Fruit fly (Drosophila melanogaster) whole organism, embryonic: Measurements from ENCODE around the gene CG8281.

Experiments used
- Adf1 ChIP-seq: fragments of 200-800 bp; sonication (Bioruptor generic); IDR thresholded peaks from 2 replicates; pipeline ENCODE4 v1.3.6; 2022; ENCODE audit warnings: missing biosample characterization, missing genetic modification characterization
- Atf-2 ChIP-seq: fragments of 200-800 bp; sonication (Bioruptor generic); optimal IDR thresholded peaks from 2 replicates; lab custom pipeline; 2016; ENCODE audit warnings: missing biosample characterization, missing genetic modification characterization
- BtbVII ChIP-seq: fragments of 200-800 bp; sonication (Bioruptor generic); optimal IDR thresholded peaks from 3 replicates; lab custom pipeline; 2017; ENCODE audit warnings: missing biosample characterization, mild to moderate bottlenecking, missing genetic modification characterization
- CG10979 ChIP-seq: fragments of 200-800 bp; sonication (Bioruptor generic); optimal IDR thresholded peaks from 2 replicates; lab custom pipeline; 2018; ENCODE audit warnings: missing biosample characterization, mild to moderate bottlenecking, missing genetic modification characterization, moderate library complexity
- CG16863 ChIP-seq: fragments of 200-800 bp; sonication (Bioruptor generic); optimal IDR thresholded peaks from 3 replicates; lab custom pipeline; 2016; ENCODE audit warnings: missing biosample characterization, missing genetic modification characterization
- CG18262 ChIP-seq: fragments of 200-800 bp; optimal IDR thresholded peaks from 3 replicates; lab custom pipeline; 2019; ENCODE audit warnings: missing biosample characterization, mild to moderate bottlenecking, missing genetic modification characterization, moderate library complexity
- CG2875 ChIP-seq: fragments of 200-800 bp; sonication (Bioruptor generic); optimal IDR thresholded peaks from 2 replicates; lab custom pipeline; 2017; ENCODE audit warnings: missing biosample characterization, mild to moderate bottlenecking, missing genetic modification characterization, missing genetic modification reagents
- CG3281 ChIP-seq: fragments of 200-800 bp; sonication (Bioruptor generic); optimal IDR thresholded peaks from 3 replicates; lab custom pipeline; 2017; ENCODE audit warnings: missing biosample characterization, mild to moderate bottlenecking, missing genetic modification characterization
- CG33213 ChIP-seq: fragments of 200-800 bp; sonication (Bioruptor generic); optimal IDR thresholded peaks from 3 replicates; lab custom pipeline; 2016; ENCODE audit warnings: missing biosample characterization, missing genetic modification characterization
- CG3838 ChIP-seq: fragments of 200-800 bp; sonication (Bioruptor generic); optimal IDR thresholded peaks from 3 replicates; lab custom pipeline; 2016; ENCODE audit warnings: missing biosample characterization, missing genetic modification characterization
- CG42726 ChIP-seq: fragments of 200-800 bp; sonication (Bioruptor generic); IDR thresholded peaks from 2 replicates; pipeline ENCODE4 v1.3.6; 2022; ENCODE audit warnings: missing biosample characterization, missing genetic modification characterization; ENCODE audit not compliant: partially characterized antibody
- CG4328 ChIP-seq: fragments of 200-800 bp; sonication (Bioruptor generic); optimal IDR thresholded peaks from 3 replicates; lab custom pipeline; 2017; ENCODE audit warnings: missing biosample characterization, missing genetic modification reagents, missing genetic modification characterization
- CG4360 ChIP-seq: fragments of 200-800 bp; sonication (Bioruptor generic); IDR thresholded peaks from 2 replicates; pipeline ENCODE4 v1.3.6; 2022; ENCODE audit warnings: missing biosample characterization, missing genetic modification characterization
- CG4854 ChIP-seq: fragments of 200-800 bp; sonication (Bioruptor generic); optimal IDR thresholded peaks from 2 replicates; lab custom pipeline; 2016; ENCODE audit warnings: missing biosample characterization, missing genetic modification characterization, inconsistent platforms
- CG6654 ChIP-seq: fragments of 200-800 bp; sonication (Bioruptor generic); optimal IDR thresholded peaks from 2 replicates; lab custom pipeline; 2017; ENCODE audit warnings: missing biosample characterization, mild to moderate bottlenecking, missing genetic modification characterization
- CG7745 ChIP-seq: fragments of 200-800 bp; sonication (Bioruptor generic); optimal IDR thresholded peaks from 2 replicates; lab custom pipeline; 2018; ENCODE audit warnings: missing biosample characterization, mild to moderate bottlenecking, missing genetic modification characterization, moderate library complexity
- CG8281 ChIP-seq: fragments of 200-800 bp; sonication (Bioruptor generic); optimal IDR thresholded peaks from 2 replicates; lab custom pipeline; 2018; ENCODE audit warnings: missing biosample characterization, mild to moderate bottlenecking, missing genetic modification characterization, moderate library complexity
- CG8359 ChIP-seq: fragments of 200-800 bp; sonication (Bioruptor generic); optimal IDR thresholded peaks from 2 replicates; lab custom pipeline; 2017; ENCODE audit warnings: missing biosample characterization, mild to moderate bottlenecking, missing genetic modification characterization, borderline replicate concordance
- CG9727 ChIP-seq: fragments of 200-800 bp; sonication (Bioruptor generic); optimal IDR thresholded peaks from 3 replicates; lab custom pipeline; 2017; ENCODE audit warnings: missing biosample characterization, mild to moderate bottlenecking, missing genetic modification characterization
- D19A ChIP-seq: fragments of 200-800 bp; optimal IDR thresholded peaks from 3 replicates; lab custom pipeline; 2019; ENCODE audit warnings: missing biosample characterization, mild to moderate bottlenecking, missing genetic modification characterization, moderate library complexity
- Ets65A ChIP-seq: fragments of 200-800 bp; sonication (Bioruptor generic); peaks from one replicate; lab custom pipeline; 2016; ENCODE audit warnings: missing biosample characterization, missing genetic modification characterization
- Fer3 ChIP-seq: fragments of 200-800 bp; sonication (Bioruptor generic); optimal IDR thresholded peaks from 2 replicates; lab custom pipeline; 2018; ENCODE audit warnings: missing biosample characterization, mild to moderate bottlenecking, missing genetic modification characterization, moderate library complexity
- HLH54F ChIP-seq: fragments of 200-800 bp; sonication (Bioruptor generic); optimal IDR thresholded peaks from 3 replicates; lab custom pipeline; 2016; ENCODE audit warnings: missing biosample characterization, missing genetic modification characterization
- Hmr ChIP-seq: fragments of 200-800 bp; sonication (Bioruptor generic); optimal IDR thresholded peaks from 3 replicates; lab custom pipeline; 2017; ENCODE audit warnings: mild to moderate bottlenecking, missing biosample characterization, missing genetic modification reagents, missing genetic modification characterization
- Optix ChIP-seq: fragments of 200-800 bp; sonication (Bioruptor generic); IDR thresholded peaks from 3 replicates; pipeline ENCODE4 v1.3.6; 2022; ENCODE audit warnings: missing biosample characterization, missing genetic modification characterization
- Pdp1 ChIP-seq, 2 experiments: fragments of 200-800 bp; sonication (Bioruptor generic); optimal IDR thresholded peaks; 3 replicates each; lab custom pipeline; 2016; ENCODE audit warnings: missing biosample characterization in 2 of 2, missing genetic modification characterization in 2 of 2, mild to moderate bottlenecking in 1 of 2, moderate library complexity in 1 of 2
- TFAM ChIP-seq: fragments of 200-800 bp; sonication (Bioruptor generic); optimal IDR thresholded peaks from 2 replicates; lab custom pipeline; 2017; ENCODE audit warnings: missing biosample characterization, missing genetic modification characterization, inconsistent platforms
- ci ChIP-seq: fragments of 200-800 bp; sonication (Bioruptor generic); IDR thresholded peaks from 3 replicates; pipeline ENCODE4 v1.3.6; 2022; ENCODE audit warnings: missing biosample characterization, missing genetic modification characterization
- crol ChIP-seq: fragments of 200-800 bp; sonication (Bioruptor generic); IDR thresholded peaks from 2 replicates; pipeline ENCODE4 v1.3.6; 2022; ENCODE audit warnings: missing biosample characterization, missing genetic modification characterization
- danr ChIP-seq: fragments of 200-800 bp; sonication (Bioruptor generic); IDR thresholded peaks from 2 replicates; pipeline ENCODE4 v1.3.6; 2022; ENCODE audit warnings: missing biosample characterization, missing genetic modification characterization
- dmrt99B ChIP-seq: fragments of 200-800 bp; sonication (Bioruptor generic); optimal IDR thresholded peaks from 2 replicates; lab custom pipeline; 2018; ENCODE audit warnings: missing biosample characterization, mild to moderate bottlenecking, missing genetic modification characterization, moderate library complexity
- exex ChIP-seq: fragments of 200-800 bp; sonication (Bioruptor generic); optimal IDR thresholded peaks from 4 replicates; lab custom pipeline; 2018; ENCODE audit warnings: missing biosample characterization, mild to moderate bottlenecking, missing genetic modification characterization, moderate library complexity
- gem ChIP-seq: fragments of 200-800 bp; sonication (Bioruptor generic); optimal IDR thresholded peaks from 2 replicates; lab custom pipeline; 2019; ENCODE audit warnings: missing biosample characterization, mild to moderate bottlenecking, missing genetic modification characterization, moderate library complexity
- ind ChIP-seq: fragments of 200-800 bp; sonication (Bioruptor generic); optimal IDR thresholded peaks from 3 replicates; lab custom pipeline; 2016; ENCODE audit warnings: missing biosample characterization, missing genetic modification characterization
- kay ChIP-seq: fragments of 200-800 bp; sonication (Bioruptor generic); optimal IDR thresholded peaks from 2 replicates; lab custom pipeline; 2016; ENCODE audit warnings: missing biosample characterization, missing genetic modification characterization
- lmd ChIP-seq: fragments of 200-800 bp; sonication (Bioruptor generic); IDR thresholded peaks from 2 replicates; pipeline ENCODE4 v1.3.6; 2022; ENCODE audit warnings: missing biosample characterization, missing genetic modification characterization
- nerfin-1 ChIP-seq: fragments of 200-800 bp; sonication (Bioruptor generic); optimal IDR thresholded peaks from 3 replicates; lab custom pipeline; 2019; ENCODE audit warnings: missing biosample characterization, mild to moderate bottlenecking, missing genetic modification characterization, moderate library complexity
- sens ChIP-seq: fragments of 200-800 bp; sonication (Bioruptor generic); peaks from one replicate; lab custom pipeline; 2016; ENCODE audit warnings: missing biosample characterization, missing genetic modification characterization
- sim ChIP-seq: fragments of 200-800 bp; sonication (Bioruptor generic); IDR thresholded peaks from 2 replicates; pipeline ENCODE4 v1.3.6; 2022; ENCODE audit warnings: missing biosample characterization, missing genetic modification characterization
- sisA ChIP-seq: fragments of 200-800 bp; sonication (Bioruptor generic); IDR thresholded peaks from 2 replicates; pipeline ENCODE4 v1.3.6; 2022; ENCODE audit warnings: missing biosample characterization, missing genetic modification characterization
- slbo ChIP-seq: fragments of 200-800 bp; sonication (Bioruptor generic); IDR thresholded peaks from 2 replicates; pipeline ENCODE4 v1.3.6; 2022; ENCODE audit warnings: missing biosample characterization, missing genetic modification characterization
- tio ChIP-seq: fragments of 200-800 bp; sonication (Bioruptor generic); optimal IDR thresholded peaks from 2 replicates; lab custom pipeline; 2017; ENCODE audit warnings: missing biosample characterization, missing genetic modification characterization, inconsistent platforms
- tna ChIP-seq: fragments of 200-800 bp; sonication (Bioruptor generic); IDR thresholded peaks from 2 replicates; pipeline ENCODE4 v1.3.6; 2022; ENCODE audit warnings: missing biosample characterization, missing genetic modification characterization; ENCODE audit not compliant: partially characterized antibody
- trem ChIP-seq: fragments of 200-800 bp; optimal IDR thresholded peaks from 3 replicates; lab custom pipeline; 2019; ENCODE audit warnings: missing biosample characterization, mild to moderate bottlenecking, missing genetic modification characterization, moderate library complexity
- vvl ChIP-seq: fragments of 200-800 bp; sonication (Bioruptor generic); IDR thresholded peaks from 2 replicates; pipeline ENCODE4 v1.3.6; 2022; ENCODE audit warnings: missing biosample characterization, missing genetic modification characterization

The CG8281 gene

DNA sequence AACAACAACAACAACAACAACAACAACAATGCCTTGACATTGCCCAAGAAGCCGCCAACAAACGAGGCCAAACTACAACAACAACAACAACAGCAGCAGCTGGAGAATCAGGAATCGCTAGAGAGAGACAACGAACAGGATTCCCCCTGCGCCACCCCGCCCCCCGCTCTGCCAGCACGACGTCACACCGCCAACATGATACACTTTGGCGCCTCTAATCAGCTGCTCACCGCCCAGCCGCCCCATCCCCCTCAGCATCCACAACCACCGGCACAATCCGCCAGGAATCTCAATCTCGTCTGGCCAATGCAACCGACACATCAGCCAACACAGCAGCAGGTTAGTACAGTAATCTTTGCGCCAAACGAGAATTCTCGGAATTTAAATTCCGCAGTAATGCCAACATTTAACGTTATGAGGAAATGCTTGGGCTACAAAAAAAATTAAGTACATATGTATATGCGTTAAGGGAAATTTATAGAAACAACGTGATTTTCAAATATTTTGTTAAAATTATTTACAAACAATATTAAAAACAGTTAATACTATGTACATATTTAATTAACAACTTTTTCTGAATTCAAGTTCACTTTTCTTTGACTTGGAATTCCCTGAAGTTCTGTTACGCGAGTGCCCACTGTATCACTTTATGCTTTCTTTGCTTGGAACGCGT is 42.4 kb upstream of the CG8281 start (continued):
- no peak for TF ChIP-seq TFAM (GFP tag; lab: Kevin White, UChicago)
- no peak for TF ChIP-seq CG3838 (GFP tag; lab: Kevin White, UChicago)
- TF ChIP-seq CG7745, result no peak
- TF ChIP-seq dmrt99B (tag; lab: Kevin White, UChicago), result peak; percentile 65
- TF ChIP-seq sim (GFP tag; lab: Robert Waterston, UW), result no peak
- peak; percentile 69 for TF ChIP-seq vvl (GFP tag; lab: Robert Waterston, UW)
- peak; percentile 43 for TF ChIP-seq CG2875 (GFP tag; lab: Kevin White, UChicago)
- TF ChIP-seq CG6654, result no peak
- TF ChIP-seq CG9727 (GFP tag; lab: Kevin White, UChicago), result peak; percentile 45
- peak; percentile 70; the same call in 1 of the 3 replicates for TF ChIP-seq ci
- TF ChIP-seq, all 482 proteins: peak for 125

DNA sequence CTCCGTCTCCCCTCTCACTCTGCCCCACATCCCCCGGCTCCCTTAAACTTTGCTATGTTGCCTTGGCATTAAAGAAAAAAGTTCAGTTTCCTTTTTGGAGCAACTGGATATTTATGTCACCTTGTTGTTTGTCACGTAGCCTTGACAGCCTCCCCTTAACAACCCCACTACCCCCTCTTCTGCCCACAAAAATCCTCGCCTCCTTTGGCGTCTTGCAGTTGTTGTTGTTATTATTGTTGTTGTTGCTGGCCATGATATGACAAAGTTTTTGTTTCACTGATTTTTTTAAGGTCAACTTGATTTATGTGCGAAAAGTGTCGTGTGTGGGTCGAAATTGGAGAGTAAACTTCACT is 41.9 kb upstream of the CG8281 start:
- TF ChIP-seq Optix (0 out of 3 replicates have a peak, but pooled peaks have one; percentile 29), CG4360 (0 out of 2 replicates have a peak, but pooled peaks have one; percentile 48), crol (GFP tag; lab: Robert Waterston, UW) (peak; percentile 71), CG42726 (GFP tag; lab: Robert Waterston, UW) (peak; percentile 17; the same call in 1 of the 2 replicates), CG18262 (no peak), Ets65A (GFP tag; lab: Kevin White, UChicago) (peak; percentile 87), CG33213 (GFP tag; lab: Kevin White, UChicago) (no peak)

DNA sequence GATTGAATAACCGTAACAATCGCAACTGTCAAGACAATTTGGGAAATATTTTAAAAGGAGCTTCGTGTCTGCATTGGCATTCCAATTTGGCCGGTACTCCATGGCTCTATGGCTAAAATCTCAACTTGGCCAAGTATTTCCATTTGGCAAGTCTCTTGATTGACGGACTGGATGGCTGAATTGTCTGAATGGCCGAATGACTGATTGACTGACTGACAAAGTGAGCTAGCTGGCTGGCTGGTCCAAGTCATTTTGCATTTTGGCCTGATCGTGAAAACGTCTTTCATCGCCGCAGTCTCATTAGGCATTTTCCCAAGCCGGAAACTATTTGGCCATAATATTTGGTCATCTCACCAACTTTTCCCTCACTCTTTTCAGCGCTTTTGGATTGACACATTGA is 37.8 kb upstream of the CG8281 start:
- no peak for TF ChIP-seq gem (tag; lab: Kevin White, UChicago)
- no peak for TF ChIP-seq CG10979
- no peak for TF ChIP-seq CG4854 (GFP tag; lab: Kevin White, UChicago)
- peak; percentile 95 for TF ChIP-seq CG8281 (tag; lab: Kevin White, UChicago)
- TF ChIP-seq exex (tag; lab: Kevin White, UChicago), result no peak
- TF ChIP-seq CG4328 (GFP tag; lab: Kevin White, UChicago), result no peak
- no peak for TF ChIP-seq kay (GFP tag; lab: Kevin White, UChicago)
- no peak for TF ChIP-seq Hmr (GFP tag; lab: Kevin White, UChicago)
- TF ChIP-seq slbo (GFP tag; lab: Robert Waterston, UW), result no peak
- TF ChIP-seq Fer3 (tag; lab: Kevin White, UChicago), result no peak
- TF ChIP-seq CG3281 (GFP tag; lab: Kevin White, UChicago), result no peak
- no peak for TF ChIP-seq CG16863 (GFP tag; lab: Kevin White, UChicago)
- TF ChIP-seq sens, result peak; percentile 15
- TF ChIP-seq tna, result no peak
- no peak for TF ChIP-seq danr (GFP tag; lab: Robert Waterston, UW)

DNA sequence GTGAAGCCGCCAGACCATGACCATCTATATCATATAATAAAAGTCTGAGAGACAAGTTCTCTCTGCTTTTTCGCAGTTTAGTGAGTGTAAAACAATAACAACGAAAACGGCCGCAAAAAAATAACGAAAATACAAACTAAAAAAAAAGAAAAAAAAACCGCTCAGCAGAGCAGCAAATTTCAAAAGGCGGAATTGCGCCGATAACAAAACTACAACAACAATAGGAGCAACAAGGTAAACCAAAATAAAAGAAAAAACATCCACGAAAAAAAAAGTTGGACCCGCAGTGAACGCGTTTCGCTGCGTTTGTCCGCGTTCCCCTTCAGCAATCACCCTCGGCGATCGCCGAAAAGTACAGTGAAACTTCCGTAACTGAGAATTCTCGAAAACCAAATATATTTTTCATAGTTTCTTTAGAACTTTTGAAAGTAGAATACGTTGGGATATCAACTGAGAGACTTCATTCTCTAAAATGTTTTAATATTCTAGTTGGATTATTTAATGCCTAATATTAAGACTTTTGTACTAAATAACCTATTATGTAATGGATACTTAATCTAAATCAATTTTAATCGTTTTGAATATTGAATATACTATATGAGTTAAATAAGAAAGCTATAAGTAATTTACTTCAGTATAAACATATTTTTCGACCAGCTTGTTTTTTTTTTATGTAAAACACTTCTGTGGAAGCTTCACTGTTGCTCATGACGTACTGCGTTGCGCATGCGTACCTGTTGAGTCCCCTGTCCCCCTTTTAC is 36.5 kb upstream of the CG8281 start:
- peak; percentile 29; the same call in 1 of the 2 replicates for TF ChIP-seq sisA (GFP tag; lab: Robert Waterston, UW)
- peak; percentile 66 for TF ChIP-seq tio (GFP tag; lab: Kevin White, UChicago)
- TF ChIP-seq Atf-2 (GFP tag; lab: Kevin White, UChicago), result peak; percentile 15
- no peak for TF ChIP-seq tna
- no peak for TF ChIP-seq Adf1
- peak; percentile 22 for TF ChIP-seq D19A (tag; lab: Kevin White, UChicago)
- peak; percentile 11 for TF ChIP-seq trem
- TF ChIP-seq lmd (GFP tag; lab: Robert Waterston, UW), result peak; percentile 29; the same call in 1 of the 2 replicates
- TF ChIP-seq ind (GFP tag; lab: Kevin White, UChicago), result peak; percentile 37
- TF ChIP-seq CG8359 (GFP tag; lab: Kevin White, UChicago), result peak; percentile 11
- TF ChIP-seq HLH54F, result peak; percentile 9
- TF ChIP-seq BtbVII (GFP tag; lab: Kevin White, UChicago), result peak; percentile 59
- peak; percentile 6 to 80 for TF ChIP-seq Pdp1 (GFP tag; optimal IDR thresholded peaks at IDR 0.05; lab: Kevin White, UChicago)
- peak; percentile 42 for TF ChIP-seq nerfin-1 (tag; lab: Kevin White, UChicago)
